Worm (Caenorhabditis elegans): ENCODE data around the gene nfki-1.

DNA sequence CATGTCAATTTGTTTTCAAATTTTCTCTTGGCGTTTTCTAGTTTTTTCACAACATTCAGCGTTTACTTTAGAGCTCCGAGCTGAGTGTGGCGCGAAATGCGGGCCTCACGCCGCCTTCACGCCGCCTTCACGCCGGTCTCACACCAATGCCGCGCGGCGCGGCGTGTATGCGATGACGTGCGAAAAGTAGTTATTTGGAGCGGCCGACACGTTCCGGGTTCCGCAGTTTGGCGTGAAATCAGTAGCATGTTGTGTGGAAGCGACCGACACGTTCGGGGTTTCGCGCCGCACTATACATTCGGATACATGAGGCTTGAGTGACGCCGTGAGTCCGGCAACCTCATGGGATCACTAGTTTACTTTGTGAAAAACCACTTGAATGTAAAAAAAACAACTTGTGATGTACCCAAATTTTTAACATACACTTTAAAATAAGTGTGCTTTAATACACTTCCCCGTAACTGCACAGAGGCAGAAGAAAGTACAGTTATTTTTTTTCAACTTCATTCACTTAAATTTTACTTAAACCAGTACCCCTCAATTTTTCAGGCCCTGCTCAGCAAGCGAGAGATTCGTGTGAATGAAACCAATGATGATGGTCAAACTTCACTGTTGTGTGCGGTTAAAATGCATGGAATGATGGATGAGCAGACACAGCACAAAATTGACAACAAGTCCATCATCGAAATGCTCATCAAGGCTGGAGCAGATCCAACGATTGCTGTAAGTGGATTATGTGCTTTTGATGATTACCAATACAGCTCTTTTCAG, 7.3 kb downstream of the nfki-1 start:
- TF ChIP-seq ref-1 (GFP tag; conservative IDR thresholded peaks at IDR 0.05): no peak
- TF ChIP-seq klf-2 (GFP tag; conservative IDR thresholded peaks at IDR 0.05): no peak
- TF ChIP-seq flt-1 (GFP tag; IDR thresholded peaks at IDR 0.05): no peak
- TF ChIP-seq T22C8.4 (GFP tag; IDR thresholded peaks at IDR 0.05): no peak
- no peak for TF ChIP-seq tab-1 (GFP tag; IDR thresholded peaks at IDR 0.05)
- TF ChIP-seq ztf-29 (GFP tag; IDR thresholded peaks at IDR 0.05): no peak
- TF ChIP-seq ztf-23 (GFP tag; IDR thresholded peaks at IDR 0.05): no peak
- no peak for TF ChIP-seq cog-1 (tag; optimal IDR thresholded peaks at IDR 0.05)
- TF ChIP-seq med-1 (GFP tag; optimal IDR thresholded peaks at IDR 0.05; ENCODE audit: insufficient read depth): no peak

All from whole organism, midembryonic.